Fruit fly (Drosophila melanogaster): Measurements from ENCODE around the gene CG15771.

DNA sequence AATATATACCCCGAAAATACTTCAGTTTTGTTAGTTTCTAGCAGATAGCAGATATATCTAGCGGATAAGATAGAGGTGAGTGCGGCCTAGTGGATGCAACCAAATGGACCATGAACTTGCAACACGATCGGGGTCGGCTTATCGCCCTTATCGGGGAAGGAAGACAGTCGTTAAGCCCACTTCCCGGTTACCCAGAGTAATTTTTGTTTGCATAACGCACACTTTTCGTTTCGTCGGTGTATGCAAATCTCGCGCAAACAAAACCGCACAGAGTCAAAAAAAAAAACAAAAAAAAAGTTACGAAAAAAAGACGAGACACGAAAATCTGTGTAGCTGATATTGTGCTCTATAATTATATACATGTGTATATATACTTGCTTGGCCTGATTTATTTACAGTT lies 42.4 kb upstream of the CG15771 start:
- TF ChIP-seq usp (GFP tag; optimal IDR thresholded peaks at IDR 0.05) (no peak), Hnf4 (GFP tag; optimal IDR thresholded peaks at IDR 0.05) (no peak), h (GFP tag; optimal IDR thresholded peaks at IDR 0.05) (no peak), Jra (GFP tag; optimal IDR thresholded peaks at IDR 0.05) (no peak), Myc (optimal IDR thresholded peaks at IDR 0.05) (no peak), Hr78 (GFP tag; optimal IDR thresholded peaks at IDR 0.05) (no peak), Hr83 (GFP tag; optimal IDR thresholded peaks at IDR 0.05; ENCODE audit: poor library complexity, severe bottlenecking) (no peak), CG32264 (GFP tag; optimal IDR thresholded peaks at IDR 0.05) (no peak), tai (GFP tag; optimal IDR thresholded peaks at IDR 0.05) (no peak), lola (GFP tag; optimal IDR thresholded peaks at IDR 0.05) (no peak), Mio (GFP tag; optimal IDR thresholded peaks at IDR 0.05) (no peak), psq (GFP tag; optimal IDR thresholded peaks at IDR 0.05) (no peak), dsf (GFP tag; optimal IDR thresholded peaks at IDR 0.05; ENCODE audit: borderline replicate concordance) (no peak), fru (GFP tag; optimal IDR thresholded peaks at IDR 0.05) (no peak)

All from whole organism, wandering third instar larva.